Fruit fly (Drosophila melanogaster) S2 (cell line): ENCODE measurements around the gene Ttc30.

Source experiments
- CG8478 ChIP-seq: fragments of >200 bp; optimal IDR thresholded peaks from 2 replicates; lab custom pipeline; 2018
- CTCF ChIP-seq, 2 experiments: fragments of >200 bp; optimal IDR thresholded peaks; 2 replicates each; lab custom pipeline; 2018

- TF ChIP-seq CG8478 (lab: Kevin White, UChicago), result no peak
- no peak for TF ChIP-seq CTCF (optimal IDR thresholded peaks at IDR 0.05; lab: Kevin White, UChicago)
Observed at dm6 chr2L:13086712-13087111, 19.9 kb upstream of the Ttc30 start.
